Fruit fly (Drosophila melanogaster): ENCODE results near the gene Rcd-1.

Rcd-1 gene

dm6 chrX:19606558-19606957, 32.0 kb upstream of the Rcd-1 start:
- TF ChIP-seq CG8089 (GFP tag; optimal IDR thresholded peaks at IDR 0.05) (no peak), ftz-f1 (GFP tag; optimal IDR thresholded peaks at IDR 0.05) (peak; percentile 35), Med (GFP tag) (peak; percentile 41), Nf-YA (GFP tag; IDR thresholded peaks at IDR 0.05) (no peak), sr (GFP tag; IDR thresholded peaks at IDR 0.05) (peak; percentile 82), vvl (GFP tag; IDR thresholded peaks at IDR 0.05) (peak; percentile 0; the same call in 1 of the 2 replicates), CG14441 (GFP tag; IDR thresholded peaks at IDR 0.05) (0 out of 2 replicates have a peak, but pooled peaks have one; percentile 18), HLH54F (GFP tag; optimal IDR thresholded peaks at IDR 0.05) (no peak), Pdp1 (GFP tag; optimal IDR thresholded peaks at IDR 0.05) (peak in 1 of 2 experiments; percentile 76), CG5180 (GFP tag; optimal IDR thresholded peaks at IDR 0.05) (peak; percentile 61), chinmo (GFP tag; IDR thresholded peaks at IDR 0.05; ENCODE audit: partially characterized antibody) (0 out of 4 replicates have a peak, but pooled peaks have one; percentile 48)

- TF ChIP-seq Hr78 (GFP tag; optimal IDR thresholded peaks at IDR 0.05), result peak in 1 of 2 experiments; percentile 93
- TF ChIP-seq CG15514 (GFP tag; optimal IDR thresholded peaks at IDR 0.05), result peak; percentile 8
- no peak for TF ChIP-seq CG3065 (GFP tag; optimal IDR thresholded peaks at IDR 0.05)
- TF ChIP-seq row (GFP tag; IDR thresholded peaks at IDR 0.05), result 0 out of 3 replicates have a peak, but pooled peaks have one; percentile 17
- peak; percentile 70 for TF ChIP-seq CG8388 (GFP tag; optimal IDR thresholded peaks at IDR 0.05)
- TF ChIP-seq ci (GFP tag; IDR thresholded peaks at IDR 0.05), result 0 out of 3 replicates have a peak, but pooled peaks have one; percentile 18
- TF ChIP-seq Med (GFP tag), result peak; percentile 42
- no peak for TF ChIP-seq CG4617 (GFP tag; optimal IDR thresholded peaks at IDR 0.05; ENCODE audit: borderline replicate concordance)
Measured at dm6 chrX:19606971-19607370, 31.6 kb upstream of the Rcd-1 start.

- no peak for TF ChIP-seq kah (GFP tag; optimal IDR thresholded peaks at IDR 0.05)
- no peak for TF ChIP-seq danr (GFP tag; IDR thresholded peaks at IDR 0.05)
- no peak for TF ChIP-seq CG4820 (GFP tag; optimal IDR thresholded peaks at IDR 0.05)
- no peak for TF ChIP-seq bowl (GFP tag; IDR thresholded peaks at IDR 0.05)
- no peak for TF ChIP-seq CG12299 (tag; optimal IDR thresholded peaks at IDR 0.05)
- peak; percentile 25 for TF ChIP-seq BEAF-32 (GFP tag; optimal IDR thresholded peaks at IDR 0.05)
- no peak for TF ChIP-seq CG10959 (GFP tag; IDR thresholded peaks at IDR 0.05)
- no peak for TF ChIP-seq CG10147 (GFP tag; optimal IDR thresholded peaks at IDR 0.05)
- peak; percentile 31 for TF ChIP-seq nau (GFP tag; optimal IDR thresholded peaks at IDR 0.05)
- TF ChIP-seq CG14965 (GFP tag; optimal IDR thresholded peaks at IDR 0.05; ENCODE audit: borderline replicate concordance), result no peak
- peak; percentile 23 for TF ChIP-seq CG15514 (GFP tag; optimal IDR thresholded peaks at IDR 0.05)
- TF ChIP-seq luna (GFP tag; optimal IDR thresholded peaks at IDR 0.05), result no peak
- peak; percentile 62 for TF ChIP-seq exex (tag; optimal IDR thresholded peaks at IDR 0.05)
- peak; percentile 28; the same call in 1 of the 3 replicates for TF ChIP-seq CG34422 (GFP tag; IDR thresholded peaks at IDR 0.05)
- TF ChIP-seq Dll (GFP tag; IDR thresholded peaks at IDR 0.05; ENCODE audit: partially characterized antibody), result peak; percentile 57; the same call in 3 of the 4 replicates
- no peak for TF ChIP-seq CG12071 (GFP tag; optimal IDR thresholded peaks at IDR 0.05)
- TF ChIP-seq CG13894 (tag; optimal IDR thresholded peaks at IDR 0.05), result peak; percentile 29
- TF ChIP-seq CG11695 (GFP tag; IDR thresholded peaks at IDR 0.05), result no peak
- TF ChIP-seq Dip3 (GFP tag; optimal IDR thresholded peaks at IDR 0.05), result no peak
- TF ChIP-seq dysf (GFP tag; IDR thresholded peaks at IDR 0.05), result no peak
- TF ChIP-seq Hr3 (GFP tag; optimal IDR thresholded peaks at IDR 0.05), result no peak
- no peak for TF ChIP-seq Nf-YB (GFP tag; optimal IDR thresholded peaks at IDR 0.05)
- peak; percentile 38 for TF ChIP-seq CG2116 (GFP tag; optimal IDR thresholded peaks at IDR 0.05)
- TF ChIP-seq bbx (GFP tag; IDR thresholded peaks at IDR 0.05; ENCODE audit: partially characterized antibody), result 0 out of 2 replicates have a peak, but pooled peaks have one; percentile 10
- TF ChIP-seq Ravus (GFP tag; IDR thresholded peaks at IDR 0.05), result no peak
- no peak for TF ChIP-seq lbe (GFP tag; optimal IDR thresholded peaks at IDR 0.05)
- TF ChIP-seq CG17361 (GFP tag; IDR thresholded peaks at IDR 0.05), result no peak
- TF ChIP-seq gce (GFP tag; IDR thresholded peaks at IDR 0.05), result no peak
- TF ChIP-seq CG13424 (tag; optimal IDR thresholded peaks at IDR 0.05), result no peak
- TF ChIP-seq crol (GFP tag; IDR thresholded peaks at IDR 0.05), result peak; percentile 61
Measured at dm6 chrX:19608042-19608609, 30.4 kb upstream of the Rcd-1 start.

All from whole organism, embryonic.